Worm (Caenorhabditis elegans) whole organism, L4 larva: Measurements from ENCODE around the gene otpl-4.

ENCODE experiments used
- F26F4.8 ChIP-seq: fragments of 200-800 bp; sonication (Bioruptor generic); conservative IDR thresholded peaks from 2 replicates; pipeline ENCODE4 v1.3.6; 2022; ENCODE audit warnings: missing genetic modification characterization, missing compliant biosample characterization
- T20F7.1 ChIP-seq: fragments of 200-800 bp; sonication (Bioruptor generic); optimal IDR thresholded peaks from 2 replicates; lab custom pipeline; 2018; ENCODE audit warnings: mild to moderate bottlenecking, missing genetic modification characterization, missing compliant biosample characterization
- ama-1 ChIP-seq: fragments of 150-350 bp; optimal IDR thresholded peaks from 2 replicates; lab custom pipeline; 2014; ENCODE audit warnings: inconsistent platforms, mixed read lengths
- attf-4 ChIP-seq: sonication (generic microtip); optimal IDR thresholded peaks from 3 replicates; lab custom pipeline; 2017; ENCODE audit warnings: missing biosample characterization, missing genetic modification characterization
- ceh-62 ChIP-seq: sonication (generic microtip); optimal IDR thresholded peaks from 2 replicates; lab custom pipeline; 2017; ENCODE audit warnings: missing biosample characterization, missing genetic modification characterization
- ces-1 ChIP-seq: fragments of 150-350 bp; sonication (generic microtip); optimal IDR thresholded peaks from 4 replicates; lab custom pipeline; 2014; ENCODE audit warnings: missing biosample characterization, missing genetic modification reagents, missing genetic modification characterization
- cey-2 ChIP-seq: sonication (generic microtip); optimal IDR thresholded peaks from 3 replicates; lab custom pipeline; 2017; ENCODE audit warnings: missing genetic modification characterization, mild to moderate bottlenecking, missing compliant biosample characterization, antibody characterized with exemption, borderline replicate concordance; ENCODE audit not compliant: insufficient read depth
- daf-16 ChIP-seq, 3 experiments: sonication (generic microtip); optimal IDR thresholded peaks; 2 replicates each; lab custom pipeline; 2016 to 2017; ENCODE audit warnings: missing genetic modification characterization in 3 of 3, missing genetic modification reagents in 3 of 3, mild to moderate bottlenecking in 2 of 3, missing compliant biosample characterization in 2 of 3, missing biosample characterization in 1 of 3, moderate library complexity in 1 of 3
- dmd-6 ChIP-seq: fragments of 200-800 bp; sonication (Bioruptor generic); IDR thresholded peaks from 2 replicates; pipeline ENCODE4 v1.3.6; 2022; ENCODE audit warnings: missing genetic modification reagents, missing genetic modification characterization, missing compliant biosample characterization
- dmd-8 ChIP-seq: fragments of 200-800 bp; sonication (Bioruptor generic); IDR thresholded peaks from 2 replicates; pipeline ENCODE4 v1.3.6; 2022; ENCODE audit warnings: missing genetic modification characterization, missing compliant biosample characterization
- dpl-1 ChIP-seq: fragments of 150-350 bp; optimal IDR thresholded peaks from 2 replicates; lab custom pipeline; 2014; ENCODE audit warnings: missing biosample characterization, missing genetic modification reagents, missing genetic modification characterization
- dve-1 ChIP-seq: sonication (generic microtip); optimal IDR thresholded peaks from 2 replicates; lab custom pipeline; 2017; ENCODE audit warnings: antibody characterized with exemption, mild to moderate bottlenecking, missing genetic modification characterization, missing compliant biosample characterization; ENCODE audit not compliant: insufficient read depth
- egl-43 ChIP-seq: fragments of 200-800 bp; sonication (Bioruptor generic); IDR thresholded peaks from 2 replicates; pipeline ENCODE4 v1.3.6; 2022; ENCODE audit warnings: missing genetic modification reagents, missing genetic modification characterization, missing compliant biosample characterization
- fkh-10 ChIP-seq: fragments of 150-350 bp; optimal IDR thresholded peaks from 2 replicates; lab custom pipeline; 2014; ENCODE audit warnings: missing biosample characterization, missing genetic modification reagents, missing genetic modification characterization
- gei-8 ChIP-seq: fragments of 200-800 bp; sonication (Bioruptor generic); optimal IDR thresholded peaks from 2 replicates; lab custom pipeline; 2018; ENCODE audit warnings: mild to moderate bottlenecking, missing genetic modification characterization, missing compliant biosample characterization
- lim-7 ChIP-seq: fragments of 200-800 bp; sonication (Bioruptor generic); IDR thresholded peaks from 2 replicates; pipeline ENCODE4 v1.3.6; 2022; ENCODE audit warnings: missing genetic modification characterization, missing compliant biosample characterization
- lin-1 ChIP-seq: fragments of 200-800 bp; sonication (Bioruptor generic); IDR thresholded peaks from 2 replicates; pipeline ENCODE4 v1.3.6; 2022; ENCODE audit warnings: missing genetic modification reagents, missing genetic modification characterization, missing compliant biosample characterization
- lin-15B ChIP-seq: fragments of 150-350 bp; sonication (generic microtip); optimal IDR thresholded peaks from 3 replicates; lab custom pipeline; 2014; ENCODE audit warnings: missing biosample characterization, missing genetic modification characterization
- lin-29 ChIP-seq: fragments of 200-800 bp; sonication (Bioruptor generic); IDR thresholded peaks from 2 replicates; pipeline ENCODE4 v1.3.6; 2022; ENCODE audit warnings: missing genetic modification reagents, missing genetic modification characterization, missing compliant biosample characterization
- lin-39 ChIP-seq: fragments of 150-350 bp; optimal IDR thresholded peaks from 2 replicates; lab custom pipeline; 2014; ENCODE audit warnings: missing biosample characterization, missing genetic modification reagents, missing genetic modification characterization
- mep-1 ChIP-seq: fragments of 150-350 bp; sonication (generic microtip); optimal IDR thresholded peaks from 3 replicates; lab custom pipeline; 2014; ENCODE audit warnings: missing biosample characterization, missing genetic modification characterization
- mes-2 ChIP-seq: sonication (generic microtip); optimal IDR thresholded peaks from 2 replicates; lab custom pipeline; 2016; ENCODE audit warnings: missing genotype, mild to moderate bottlenecking, missing genetic modification characterization, missing compliant biosample characterization; ENCODE audit not compliant: poor library complexity, severe bottlenecking
- mxl-3 ChIP-seq: fragments of 200-800 bp; sonication (Bioruptor generic); optimal IDR thresholded peaks from 2 replicates; lab custom pipeline; 2018; ENCODE audit warnings: mild to moderate bottlenecking, missing genetic modification characterization, missing compliant biosample characterization
- nhr-11 ChIP-seq: fragments of 150-350 bp; optimal IDR thresholded peaks from 2 replicates; lab custom pipeline; 2014; ENCODE audit warnings: missing biosample characterization, missing genetic modification characterization
- nhr-237 ChIP-seq: sonication (generic microtip); optimal IDR thresholded peaks from 2 replicates; lab custom pipeline; 2017; ENCODE audit warnings: missing biosample characterization, missing genetic modification characterization
- nhr-42 ChIP-seq: fragments of 200-800 bp; sonication (Bioruptor generic); IDR thresholded peaks from 2 replicates; pipeline ENCODE4 v1.3.6; 2022; ENCODE audit warnings: missing genetic modification characterization, missing compliant biosample characterization
- saeg-2 ChIP-seq: fragments of 200-800 bp; sonication (Bioruptor generic); IDR thresholded peaks from 2 replicates; pipeline ENCODE4 v1.3.6; 2022; ENCODE audit warnings: missing genetic modification reagents, missing genetic modification characterization, missing compliant biosample characterization
- set-16 ChIP-seq: fragments of 200-800 bp; sonication (Bioruptor generic); IDR thresholded peaks from 2 replicates; pipeline ENCODE4 v1.3.6; 2022; ENCODE audit warnings: missing genetic modification reagents, missing genetic modification characterization, missing compliant biosample characterization
- zag-1 ChIP-seq: fragments of 150-350 bp; optimal IDR thresholded peaks from 2 replicates; lab custom pipeline; 2014; ENCODE audit warnings: missing biosample characterization, missing genetic modification characterization
- ztf-7 ChIP-seq: fragments of 150-350 bp; optimal IDR thresholded peaks from 2 replicates; lab custom pipeline; 2014; ENCODE audit warnings: missing biosample characterization, missing genetic modification characterization

otpl-4 gene

DNA sequence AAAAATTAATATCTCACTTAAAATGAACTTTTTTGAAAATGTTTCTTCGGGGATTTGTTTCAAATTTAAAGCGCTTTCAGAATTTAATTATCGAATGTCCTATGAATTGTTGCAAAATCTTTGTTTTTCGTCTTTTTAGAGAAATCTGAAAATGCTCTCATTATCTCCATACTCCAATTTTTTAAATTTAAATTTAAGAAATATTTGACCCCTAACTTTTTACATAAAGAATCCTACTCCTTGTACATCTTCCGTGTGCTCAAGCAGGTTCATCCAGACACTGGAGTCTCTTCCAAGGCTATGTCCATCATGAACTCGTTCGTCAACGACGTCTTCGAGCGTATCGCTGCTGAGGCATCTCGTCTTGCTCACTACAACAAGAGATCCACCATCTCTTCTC, 918 bp upstream of the otpl-4 start, which contains the start of gene his-39:
TSS of gene his-39 (plus strand) at position 301 of the 400 bp plus-strand sequence.
- TF ChIP-seq saeg-2 (no peak), dve-1 (tag; lab: Kevin White, UChicago) (no peak), lim-7 (GFP tag; lab: Robert Waterston, UW) (no peak), dmd-8 (GFP tag; lab: Robert Waterston, UW) (no peak), mes-2 (tag; lab: Kevin White, UChicago) (no peak), cey-2 (tag; lab: Kevin White, UChicago) (no peak), daf-16 (GFP tag; optimal IDR thresholded peaks at IDR 0.05; lab: Kevin White, UChicago) (no peak), daf-16 (tag; optimal IDR thresholded peaks at IDR 0.05; lab: Kevin White, UChicago) (no peak), lin-15B (tag; lab: Kevin White, UChicago) (no peak), ces-1 (GFP tag; lab: Kevin White, UChicago) (no peak), nhr-237 (tag; lab: Kevin White, UChicago) (no peak), fkh-10 (no peak), gei-8 (GFP tag; lab: Kevin White, UChicago) (no peak), zag-1 (no peak), T20F7.1 (GFP tag; lab: Kevin White, UChicago) (no peak)

ce11 chrV:8545531-8546224, 8.5 kb downstream of the otpl-4 start, which contains the start of the genes slc-17.8 and asns-1:
Gene slc-17.8, minus strand, starts transcription at chrV:8545581.
Gene asns-1, plus strand, starts transcription at chrV:8546174.
- TF ChIP-seq set-16 (GFP tag; lab: Robert Waterston, UW) = peak; percentile 90
- no peak for TF ChIP-seq ama-1 (lab: Kevin White, UChicago)

ce11 chrV:8548989-8549388, 11.9 kb downstream of the otpl-4 start, which contains the start of gene stdh-4:
Gene stdh-4, plus strand, starts transcription at chrV:8549289.
- TF ChIP-seq dmd-6 (0 out of 2 replicates have a peak, but pooled peaks have one; percentile 13), ceh-62 (no peak)

DNA sequence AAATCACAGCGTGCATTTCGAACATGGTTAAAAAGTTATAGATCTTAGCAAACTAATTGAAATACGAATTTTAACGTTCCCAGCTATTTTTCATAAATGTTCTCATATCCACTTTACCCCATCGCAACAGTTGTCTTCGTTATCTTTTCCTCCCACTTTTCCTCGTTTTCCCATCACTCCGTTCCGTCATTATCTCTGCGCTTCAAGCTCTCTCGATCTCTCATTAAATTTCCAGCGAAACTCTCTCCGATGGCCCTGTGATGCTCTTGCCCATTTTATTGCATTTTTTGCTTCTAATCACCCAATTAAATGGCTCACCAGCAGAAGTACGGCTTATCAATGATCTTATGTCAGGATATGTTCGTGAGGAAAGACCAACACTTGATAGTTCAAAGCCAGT, 15.3 kb downstream of the otpl-4 start, which contains the start of gene acr-15:
TSS of gene acr-15 (plus strand) at position 236 of the 400 bp plus-strand sequence.
- TF ChIP-seq nhr-11 (tag; lab: Kevin White, UChicago) = peak; percentile 14
- no peak for TF ChIP-seq F26F4.8 (GFP tag; lab: Robert Waterston, UW)

DNA sequence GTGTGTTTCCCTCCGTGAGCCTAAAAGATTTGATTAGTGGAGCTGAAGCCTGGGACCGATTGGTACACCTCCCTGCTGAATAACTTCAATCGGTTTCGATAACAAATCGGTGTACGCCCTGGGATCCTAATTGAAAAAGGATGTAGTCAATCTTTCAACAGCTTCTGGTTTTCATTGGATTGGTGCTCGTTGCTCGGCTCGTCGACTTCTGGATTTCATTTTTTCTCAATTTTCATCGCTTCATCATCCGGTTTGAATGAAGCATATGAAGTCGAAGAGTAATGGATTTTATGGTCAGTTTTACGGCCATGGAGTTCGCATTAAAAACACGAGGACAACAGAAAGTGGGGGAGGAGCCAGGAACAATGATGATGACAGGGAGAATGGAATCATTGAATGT, 18.8 kb downstream of the otpl-4 start:
- no peak for TF ChIP-seq mxl-3 (GFP tag; lab: Kevin White, UChicago)
- TF ChIP-seq, all 104 proteins: peak for 0

DNA sequence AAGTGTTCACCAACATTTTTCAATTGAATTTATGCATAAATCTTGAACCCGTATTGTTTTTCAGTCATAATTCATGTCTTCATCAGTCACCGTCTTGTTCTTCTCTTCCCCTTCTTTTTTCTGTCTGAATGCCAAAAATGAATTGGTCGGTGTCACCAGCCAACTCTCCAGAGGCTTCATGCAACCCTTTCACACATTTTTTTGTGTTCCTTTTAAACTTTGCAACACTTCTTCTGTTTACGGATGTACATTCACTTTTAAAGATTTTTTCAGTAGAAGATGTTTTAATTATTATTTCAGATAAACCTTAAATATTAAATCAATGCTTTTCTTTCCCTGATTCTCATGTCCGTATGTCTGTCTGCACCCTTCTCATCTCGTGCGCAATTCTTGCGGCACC, 23.8 kb downstream of the otpl-4 start, which contains the start of gene acr-16:
TSS of gene acr-16 (plus strand) at position 301 of the 400 bp plus-strand sequence.
- TF ChIP-seq lin-1 = no peak
- TF ChIP-seq egl-43 (GFP tag; lab: Robert Waterston, UW) = no peak
- TF ChIP-seq lin-29 (GFP tag; lab: Robert Waterston, UW) = no peak
- TF ChIP-seq lin-39 (tag; lab: Kevin White, UChicago) = no peak
- TF ChIP-seq dpl-1 (GFP tag; lab: Kevin White, UChicago) = no peak
- no peak for TF ChIP-seq nhr-42 (GFP tag; lab: Robert Waterston, UW)
- no peak for TF ChIP-seq attf-4 (tag; lab: Kevin White, UChicago)
- no peak for TF ChIP-seq lim-7 (GFP tag; lab: Robert Waterston, UW)
- TF ChIP-seq ztf-7 (tag; lab: Kevin White, UChicago) = no peak
- no peak for TF ChIP-seq mep-1
